Worm (Caenorhabditis elegans): ENCODE measurements around the gene tag-65.

- TF ChIP-seq ama-1 (optimal IDR thresholded peaks at IDR 0.05) (no peak), ceh-13 (GFP tag; optimal IDR thresholded peaks at IDR 0.05) (no peak), flt-1 (GFP tag; IDR thresholded peaks at IDR 0.05) (no peak), hnd-1 (tag; optimal IDR thresholded peaks at IDR 0.05) (no peak), B0310.2 (tag; optimal IDR thresholded peaks at IDR 0.05) (no peak), ceh-36 (tag; optimal IDR thresholded peaks at IDR 0.05) (no peak), tbx-11 (GFP tag; IDR thresholded peaks at IDR 0.05) (no peak), tra-4 (tag; optimal IDR thresholded peaks at IDR 0.05) (no peak), hmbx-1 (tag; optimal IDR thresholded peaks at IDR 0.05) (no peak), scrt-1 (GFP tag; IDR thresholded peaks at IDR 0.05) (no peak), hmg-4 (GFP tag; optimal IDR thresholded peaks at IDR 0.05) (no peak), aly-1 (tag; optimal IDR thresholded peaks at IDR 0.05) (no peak), pes-1 (GFP tag; IDR thresholded peaks at IDR 0.05) (no peak), sea-1 (GFP tag; conservative IDR thresholded peaks at IDR 0.05) (no peak)
These were observed 44.2 kb downstream of the tag-65 start, which contains the start of gene H37A05.2 for ce11 chrV:13634149-13634548.

Data from whole organism, early embryonic.